Worm (Caenorhabditis elegans): ENCODE measurements around the gene ins-34.

Gene ins-34

ce11 chrIV:14153261-14153660 lies 46.9 kb downstream of the ins-34 start, which contains the start of gene oac-38:
TSS of gene oac-38 (minus strand) at chrIV:14153361.
- no peak for TF ChIP-seq gmeb-2 (tag; optimal IDR thresholded peaks at IDR 0.05)
- no peak for TF ChIP-seq K02D7.2 (tag; optimal IDR thresholded peaks at IDR 0.05)

Data from whole organism, late embryonic.